Fruit fly (Drosophila melanogaster): ENCODE measurements around the gene capu.

Gene capu

DNA sequence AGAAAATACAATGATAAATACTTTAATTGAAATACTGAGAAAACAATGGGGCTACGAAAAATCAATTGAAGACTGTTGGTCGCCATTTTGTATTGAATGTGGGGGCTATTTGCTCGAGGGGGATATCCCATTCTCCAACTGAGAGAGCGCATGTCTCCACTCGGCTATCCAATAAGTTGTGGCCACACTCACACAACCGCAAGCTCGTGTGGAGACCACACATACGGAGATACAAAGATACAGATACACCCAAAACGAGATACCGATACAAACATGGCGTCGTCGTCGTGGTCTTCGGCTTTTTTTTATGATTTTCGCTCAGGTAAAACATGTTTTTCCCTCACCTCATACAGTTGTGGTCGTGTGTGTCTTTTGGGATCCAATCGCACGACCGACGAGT is 67.4 kb downstream of the capu start:
- no peak for TF ChIP-seq insv (optimal IDR thresholded peaks at IDR 0.05)
- TF ChIP-seq Sin3A (optimal IDR thresholded peaks at IDR 0.05), result no peak
- TF ChIP-seq ttk (optimal IDR thresholded peaks at IDR 0.05), result no peak
- no peak for TF ChIP-seq Myc (optimal IDR thresholded peaks at IDR 0.05)
- TF ChIP-seq psq (optimal IDR thresholded peaks at IDR 0.05), result no peak
- no peak for TF ChIP-seq h (optimal IDR thresholded peaks at IDR 0.05)

DNA sequence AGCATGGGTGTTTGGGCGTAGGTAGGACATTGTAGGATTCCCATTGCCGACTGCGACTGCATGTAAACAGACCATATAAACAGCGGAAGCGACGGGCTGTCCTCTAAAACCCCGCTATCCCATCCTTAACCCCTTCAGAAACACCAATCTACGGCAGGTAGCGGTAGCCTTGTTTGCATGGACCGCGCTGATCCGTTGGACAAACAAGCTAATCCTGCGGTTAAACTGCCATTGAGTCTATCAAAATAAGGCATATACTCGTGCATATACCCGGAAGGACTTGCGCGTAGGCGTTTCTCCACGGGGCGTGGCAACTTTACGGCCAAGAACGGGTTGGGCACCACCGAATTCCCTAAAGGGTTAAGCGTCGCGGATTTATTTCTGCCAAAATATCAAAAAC is 68.7 kb downstream of the capu start:
- TF ChIP-seq ttk (optimal IDR thresholded peaks at IDR 0.05), result no peak
- TF ChIP-seq h (optimal IDR thresholded peaks at IDR 0.05), result no peak
- TF ChIP-seq psq (optimal IDR thresholded peaks at IDR 0.05), result no peak
- no peak for TF ChIP-seq Sin3A (optimal IDR thresholded peaks at IDR 0.05)

DNA sequence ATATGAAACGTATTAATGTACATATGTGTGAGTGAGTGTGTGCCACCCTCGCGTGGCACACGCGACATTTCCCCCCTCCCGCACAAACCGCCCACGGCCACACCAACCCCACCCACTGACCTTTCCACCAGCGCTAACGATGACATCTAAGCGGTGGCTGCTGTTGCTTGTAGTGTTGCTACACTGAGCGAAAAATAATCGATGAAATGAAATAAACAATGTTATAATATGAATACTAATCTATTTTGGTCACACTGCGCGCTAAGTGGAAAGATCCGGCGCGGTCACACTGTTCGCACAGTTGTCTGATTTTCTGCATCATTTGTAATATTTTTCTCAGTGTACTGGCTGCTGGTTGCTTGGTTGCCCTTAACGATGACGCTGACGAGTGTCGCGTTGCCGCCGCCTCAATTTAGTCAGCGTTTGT is 70.4 kb downstream of the capu start:
- no peak for TF ChIP-seq psq (optimal IDR thresholded peaks at IDR 0.05)
- TF ChIP-seq h (optimal IDR thresholded peaks at IDR 0.05), result no peak
- TF ChIP-seq ttk (optimal IDR thresholded peaks at IDR 0.05), result no peak
- no peak for TF ChIP-seq Myc (optimal IDR thresholded peaks at IDR 0.05)
- TF ChIP-seq insv (optimal IDR thresholded peaks at IDR 0.05), result no peak
- TF ChIP-seq Sin3A (optimal IDR thresholded peaks at IDR 0.05), result no peak

DNA sequence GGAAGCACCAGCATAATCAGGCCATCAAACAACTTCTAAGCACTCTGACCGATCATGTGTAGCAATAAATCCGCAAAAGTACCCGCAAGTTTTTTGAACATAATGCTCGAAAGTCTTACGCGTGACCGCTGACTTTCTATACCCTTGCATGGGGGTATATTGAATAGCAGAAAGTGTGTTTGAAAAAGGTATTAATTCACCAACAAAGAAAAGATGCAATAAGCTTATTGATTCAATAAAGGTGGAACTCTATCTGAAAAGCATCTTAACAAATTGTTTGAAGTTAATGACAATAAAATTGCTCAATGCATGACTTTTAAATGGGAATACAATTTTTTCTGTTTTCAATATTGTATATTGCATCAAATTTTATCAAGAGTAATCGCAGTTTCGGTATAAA is 71.0 kb downstream of the capu start:
- TF ChIP-seq ttk (optimal IDR thresholded peaks at IDR 0.05) (no peak), psq (optimal IDR thresholded peaks at IDR 0.05) (no peak), h (optimal IDR thresholded peaks at IDR 0.05) (no peak), Sin3A (optimal IDR thresholded peaks at IDR 0.05) (no peak), insv (optimal IDR thresholded peaks at IDR 0.05) (no peak), Myc (optimal IDR thresholded peaks at IDR 0.05) (no peak)

DNA sequence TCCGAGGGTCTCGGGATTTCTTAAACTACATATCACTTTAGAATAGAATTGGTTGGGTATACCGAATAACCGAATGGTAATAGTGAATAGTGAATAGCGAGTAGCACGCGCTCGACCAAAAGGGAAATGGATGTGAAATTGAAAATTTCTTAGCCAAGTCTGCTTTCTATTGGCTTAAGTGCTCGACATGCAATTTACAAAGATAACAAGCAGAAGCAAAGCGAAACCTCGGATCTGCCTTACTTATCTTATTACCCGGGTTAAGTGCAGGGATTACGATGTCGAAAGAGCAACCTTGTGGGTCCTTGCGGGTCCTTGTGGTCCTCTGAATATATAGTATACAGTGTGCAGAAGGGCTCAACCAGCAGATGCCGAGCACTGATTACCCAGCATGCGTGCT is 73.4 kb downstream of the capu start:
- TF ChIP-seq h (optimal IDR thresholded peaks at IDR 0.05) (no peak), ttk (optimal IDR thresholded peaks at IDR 0.05) (no peak)

DNA sequence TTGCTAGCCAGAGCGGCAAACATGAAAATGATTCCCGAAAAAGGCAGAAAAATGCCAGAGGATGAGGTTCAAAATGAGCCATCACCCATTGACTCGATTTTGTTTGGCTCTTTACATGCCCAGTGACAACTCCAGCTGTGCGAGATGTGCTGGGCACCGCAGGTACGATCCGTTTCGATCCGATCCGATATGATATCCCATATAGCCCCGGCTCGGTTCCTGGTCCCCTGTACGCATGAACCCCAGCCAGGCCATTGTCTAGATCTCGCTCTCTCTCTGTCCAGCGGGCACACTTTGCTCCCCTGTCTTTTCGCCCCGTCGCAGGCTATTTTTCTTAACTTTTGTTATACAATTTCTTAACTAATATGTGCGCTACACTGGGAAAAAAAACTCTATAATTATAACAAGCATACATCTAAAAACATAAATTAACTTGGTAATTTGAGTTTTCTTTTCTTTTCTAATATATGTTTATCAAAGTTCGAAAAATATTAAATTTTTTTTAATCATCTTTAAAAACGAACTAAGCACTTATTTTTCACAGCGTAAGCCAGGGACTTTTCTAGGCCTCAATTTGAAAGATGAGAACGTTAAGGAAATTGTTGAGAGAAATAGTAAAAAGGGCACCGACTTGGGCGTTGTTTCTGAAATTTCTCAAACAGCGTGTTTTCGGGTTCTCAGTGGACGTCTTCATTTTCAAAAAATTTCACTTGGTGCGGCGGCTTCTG is 75.1 kb downstream of the capu start:
- no peak for TF ChIP-seq Myc (optimal IDR thresholded peaks at IDR 0.05)
- TF ChIP-seq insv (optimal IDR thresholded peaks at IDR 0.05), result no peak

DNA sequence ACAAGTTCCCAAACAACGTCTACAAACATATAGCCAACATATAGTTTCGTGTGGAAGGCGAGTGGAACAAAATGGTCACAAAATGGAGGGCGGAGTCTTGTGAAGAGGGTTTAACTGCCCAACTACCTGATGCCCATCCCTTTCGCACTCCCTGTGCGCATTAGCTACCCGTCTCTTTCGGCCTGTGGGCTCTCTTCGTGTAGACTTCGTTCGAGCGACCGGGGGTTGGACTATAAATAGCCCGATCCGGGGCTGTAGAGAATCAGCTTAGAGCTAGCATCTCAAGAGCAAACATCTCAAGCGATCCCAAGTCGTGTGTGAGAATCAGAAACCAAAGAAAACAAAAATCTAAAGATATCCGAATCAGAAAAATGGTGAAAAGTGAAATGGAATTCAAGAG is 77.2 kb downstream of the capu start, which contains the start of gene slp1:
TSS of gene slp1 (plus strand) at position 263 of the 400 bp plus-strand sequence.
- TF ChIP-seq ttk (optimal IDR thresholded peaks at IDR 0.05) (no peak), psq (optimal IDR thresholded peaks at IDR 0.05) (no peak), h (optimal IDR thresholded peaks at IDR 0.05) (no peak), Sin3A (optimal IDR thresholded peaks at IDR 0.05) (no peak), Myc (optimal IDR thresholded peaks at IDR 0.05) (no peak), insv (optimal IDR thresholded peaks at IDR 0.05) (no peak)

DNA sequence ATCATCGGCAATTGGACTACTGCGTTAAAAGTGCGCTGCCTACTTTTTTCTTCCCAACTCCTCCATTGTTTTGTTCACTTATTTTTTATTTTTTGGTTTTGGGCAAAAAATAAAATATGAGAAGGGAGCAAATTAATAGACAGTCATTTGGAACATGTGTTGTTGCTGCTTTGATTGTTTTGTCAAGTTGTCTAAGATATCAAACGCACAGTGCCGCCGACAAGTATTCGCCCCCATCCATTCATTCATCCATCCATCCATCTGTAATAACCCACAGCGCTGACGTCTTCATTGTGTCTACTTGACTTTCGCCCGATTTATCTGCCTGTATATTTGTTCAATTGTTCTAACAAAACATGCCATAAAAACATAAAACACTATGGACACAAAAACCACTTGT is 78.8 kb downstream of the capu start:
- TF ChIP-seq ttk (optimal IDR thresholded peaks at IDR 0.05) (no peak), h (optimal IDR thresholded peaks at IDR 0.05) (no peak), Sin3A (optimal IDR thresholded peaks at IDR 0.05) (no peak), psq (optimal IDR thresholded peaks at IDR 0.05) (no peak), Myc (optimal IDR thresholded peaks at IDR 0.05) (no peak), insv (optimal IDR thresholded peaks at IDR 0.05) (no peak)

Data from Kc167 (cell line).